Worm (Caenorhabditis elegans): ENCODE measurements around the gene praf-3.

The praf-3 gene

DNA sequence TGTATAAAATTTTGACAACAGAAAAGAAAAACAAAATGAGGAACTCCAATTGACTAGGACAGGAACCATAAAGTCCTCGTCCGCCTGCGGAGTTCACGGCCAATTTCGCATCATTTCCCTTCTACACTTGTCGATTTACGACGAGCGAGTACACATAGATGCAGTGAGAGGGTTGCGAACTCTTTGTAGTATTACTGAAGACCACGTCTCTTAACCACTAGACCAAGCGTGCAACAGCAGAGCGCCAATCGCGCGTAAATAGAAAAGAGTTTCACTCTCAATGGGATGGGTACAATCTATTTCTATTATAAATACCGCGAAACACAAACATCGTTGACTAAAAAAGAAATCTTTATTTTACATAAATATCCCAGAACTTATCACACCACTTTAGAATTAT lies 4.4 kb upstream of the praf-3 start:
- TF ChIP-seq bed-3 (GFP tag; optimal IDR thresholded peaks at IDR 0.05) (peak; percentile 74), lin-32 (GFP tag; optimal IDR thresholded peaks at IDR 0.05) (peak; percentile 84), nhr-2 (tag; optimal IDR thresholded peaks at IDR 0.05) (no peak), blmp-1 (tag; optimal IDR thresholded peaks at IDR 0.05) (no peak), ham-2 (GFP tag; optimal IDR thresholded peaks at IDR 0.05) (peak; percentile 82), ceh-39 (tag; optimal IDR thresholded peaks at IDR 0.05) (peak; percentile 48), elt-1 (tag; optimal IDR thresholded peaks at IDR 0.05; ENCODE audit: borderline replicate concordance, insufficient read depth) (no peak), nhr-76 (tag; optimal IDR thresholded peaks at IDR 0.05) (no peak), elt-3 (tag; optimal IDR thresholded peaks at IDR 0.05) (no peak), nhr-12 (tag; optimal IDR thresholded peaks at IDR 0.05) (peak; percentile 25), hlh-1 (tag; optimal IDR thresholded peaks at IDR 0.05) (peak; percentile 15), M03D4.4 (tag; optimal IDR thresholded peaks at IDR 0.05) (peak; percentile 94), cnd-1 (tag; optimal IDR thresholded peaks at IDR 0.05) (peak; percentile 95), ceh-43 (GFP tag; optimal IDR thresholded peaks at IDR 0.05) (peak; percentile 84), ztf-11 (tag; optimal IDR thresholded peaks at IDR 0.05) (peak; percentile 4), mls-2 (tag; optimal IDR thresholded peaks at IDR 0.05) (peak; percentile 93), tbx-8 (GFP tag; optimal IDR thresholded peaks at IDR 0.05) (peak; percentile 80), lsy-2 (tag; optimal IDR thresholded peaks at IDR 0.05) (no peak), lin-13 (tag; optimal IDR thresholded peaks at IDR 0.05) (peak; percentile 10), unc-62 (GFP tag; optimal IDR thresholded peaks at IDR 0.05) (peak; percentile 45), sem-2 (GFP tag; optimal IDR thresholded peaks at IDR 0.05) (peak; percentile 87), flh-1 (GFP tag; optimal IDR thresholded peaks at IDR 0.05) (peak; percentile 68), mep-1 (tag; optimal IDR thresholded peaks at IDR 0.05) (peak; percentile 86), drap-1 (GFP tag; optimal IDR thresholded peaks at IDR 0.05) (peak; percentile 92), unc-39 (tag; optimal IDR thresholded peaks at IDR 0.05) (no peak), nhr-237 (tag; optimal IDR thresholded peaks at IDR 0.05) (peak; percentile 38), pha-4 (tag; optimal IDR thresholded peaks at IDR 0.05) (peak; percentile 80), unc-120 (tag; optimal IDR thresholded peaks at IDR 0.05; ENCODE audit: poor library complexity, severe bottlenecking) (peak; percentile 75), zip-8 (tag; optimal IDR thresholded peaks at IDR 0.05) (no peak), nhr-28 (tag; optimal IDR thresholded peaks at IDR 0.05) (peak; percentile 54), sptf-1 (tag; optimal IDR thresholded peaks at IDR 0.05) (peak; percentile 91), mab-5 (tag; optimal IDR thresholded peaks at IDR 0.05) (no peak), ceh-83 (GFP tag; optimal IDR thresholded peaks at IDR 0.05) (peak; percentile 94), snpc-4 (tag; optimal IDR thresholded peaks at IDR 0.05) (no peak), ces-1 (GFP tag; optimal IDR thresholded peaks at IDR 0.05) (no peak)

DNA sequence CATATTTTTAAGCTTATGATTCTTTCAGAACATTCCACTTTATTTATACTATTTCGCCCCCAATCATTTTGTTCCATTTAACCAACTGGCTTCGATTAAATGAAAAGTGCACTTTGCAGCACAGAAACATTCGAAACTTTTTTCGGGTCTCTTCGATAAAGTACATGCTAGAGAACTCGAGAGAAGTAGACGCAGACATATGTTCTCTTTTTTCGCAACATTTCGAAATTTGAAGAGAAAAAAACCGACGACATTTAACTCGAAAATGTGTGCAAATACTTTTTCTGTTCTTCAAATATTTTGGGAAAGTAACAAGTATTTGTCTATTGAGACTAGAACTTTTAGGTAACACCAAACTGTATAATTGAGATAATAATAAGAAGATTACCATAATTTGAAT lies 2.9 kb upstream of the praf-3 start:
- TF ChIP-seq mep-1 (tag; optimal IDR thresholded peaks at IDR 0.05) = no peak
- TF ChIP-seq mls-2 (tag; optimal IDR thresholded peaks at IDR 0.05) = no peak
- TF ChIP-seq tbx-8 (GFP tag; optimal IDR thresholded peaks at IDR 0.05) = no peak
- no peak for TF ChIP-seq lsy-2 (tag; optimal IDR thresholded peaks at IDR 0.05)
- TF ChIP-seq nhr-237 (tag; optimal IDR thresholded peaks at IDR 0.05) = no peak
- TF ChIP-seq hlh-1 (tag; optimal IDR thresholded peaks at IDR 0.05) = no peak

DNA sequence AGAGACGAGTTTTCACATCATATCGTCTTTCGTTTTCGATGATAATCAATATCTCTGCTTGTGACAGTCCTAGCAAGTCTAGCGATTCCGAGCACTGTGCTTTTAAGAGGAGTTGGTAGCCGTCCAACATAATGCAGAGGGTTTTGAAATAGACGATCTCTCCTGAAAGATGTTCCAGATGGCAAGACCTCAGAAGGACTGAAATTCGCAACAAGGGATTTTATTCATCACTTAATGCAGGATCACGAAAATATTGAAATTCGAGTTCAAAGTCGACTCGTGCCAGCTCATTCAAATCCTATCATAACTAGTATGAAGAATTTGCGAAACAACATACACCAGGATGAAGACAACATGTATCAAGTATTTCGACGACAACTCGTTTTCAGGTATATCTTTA lies 2.3 kb upstream of the praf-3 start, which contains the start of gene D2096.7:
Gene D2096.7, minus strand, starts transcription at position 130 of the 400 bp plus-strand sequence.
- TF ChIP-seq mab-5 (tag; optimal IDR thresholded peaks at IDR 0.05) = no peak
- no peak for TF ChIP-seq ztf-11 (tag; optimal IDR thresholded peaks at IDR 0.05)
- TF ChIP-seq ceh-39 (tag; optimal IDR thresholded peaks at IDR 0.05) = no peak
- TF ChIP-seq unc-62 (GFP tag; optimal IDR thresholded peaks at IDR 0.05) = no peak
- no peak for TF ChIP-seq ham-2 (GFP tag; optimal IDR thresholded peaks at IDR 0.05)
- no peak for TF ChIP-seq elt-3 (tag; optimal IDR thresholded peaks at IDR 0.05)
- TF ChIP-seq zip-8 (tag; optimal IDR thresholded peaks at IDR 0.05) = no peak
- no peak for TF ChIP-seq nhr-76 (tag; optimal IDR thresholded peaks at IDR 0.05)
- no peak for TF ChIP-seq pha-4 (tag; optimal IDR thresholded peaks at IDR 0.05)
- TF ChIP-seq bed-3 (GFP tag; optimal IDR thresholded peaks at IDR 0.05) = no peak
- TF ChIP-seq ces-1 (GFP tag; optimal IDR thresholded peaks at IDR 0.05) = no peak
- TF ChIP-seq nhr-28 (tag; optimal IDR thresholded peaks at IDR 0.05) = no peak
- TF ChIP-seq tbx-8 (GFP tag; optimal IDR thresholded peaks at IDR 0.05) = no peak
- TF ChIP-seq lin-32 (GFP tag; optimal IDR thresholded peaks at IDR 0.05) = no peak
- no peak for TF ChIP-seq sem-2 (GFP tag; optimal IDR thresholded peaks at IDR 0.05)
- TF ChIP-seq drap-1 (GFP tag; optimal IDR thresholded peaks at IDR 0.05) = no peak
- TF ChIP-seq ceh-83 (GFP tag; optimal IDR thresholded peaks at IDR 0.05) = no peak
